Fruit fly (Drosophila melanogaster): Measurements from ENCODE around the gene mRpL47.

The mRpL47 gene

DNA sequence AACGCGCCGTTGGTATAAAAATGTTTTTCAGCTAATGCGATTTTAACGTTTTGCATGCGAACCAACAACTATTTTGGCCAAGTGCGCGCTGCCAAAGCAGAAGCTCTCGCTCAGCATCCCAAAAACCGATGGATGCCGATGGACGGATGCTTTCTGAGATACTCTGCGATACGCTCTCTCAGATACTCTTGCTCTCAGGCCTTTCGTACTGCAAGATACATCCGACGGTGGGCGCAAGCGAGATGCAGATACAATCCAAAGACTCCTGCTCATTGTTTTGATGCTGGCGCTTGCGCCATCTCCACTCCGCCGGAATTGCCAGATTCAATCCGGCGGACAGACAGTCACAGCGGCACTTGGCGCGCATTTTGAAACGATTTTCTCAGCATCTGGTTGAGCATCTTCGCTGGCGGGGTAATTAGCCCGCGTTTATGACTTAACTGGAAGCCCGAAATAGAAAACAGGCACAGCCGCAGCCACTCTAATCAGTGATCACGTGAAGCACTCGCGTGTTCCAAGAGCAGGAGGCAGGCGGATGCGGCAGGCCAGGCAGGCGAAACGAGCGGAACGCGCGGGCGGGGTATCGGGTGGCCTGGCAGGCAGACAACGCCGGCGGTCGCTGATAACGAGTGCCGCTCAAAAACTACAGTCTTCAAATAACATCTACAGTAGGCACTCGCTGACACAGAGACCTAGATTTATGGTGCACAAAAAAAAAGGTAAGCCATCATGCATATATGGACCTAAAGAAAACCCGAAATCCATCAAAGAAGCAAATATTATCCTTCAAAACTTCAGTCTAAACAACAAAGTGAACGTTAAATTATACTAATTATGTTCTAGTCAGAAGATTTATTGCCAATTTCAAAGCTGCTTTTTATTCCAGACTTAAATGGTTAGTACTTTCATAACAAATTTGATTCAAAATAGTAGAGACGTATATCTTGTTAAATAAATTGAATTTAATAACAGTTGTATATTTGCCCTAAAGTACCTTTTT lies 21.8 kb downstream of the mRpL47 start, which contains the start of gene CG16779 (continued):
- TF ChIP-seq CG3407 (GFP tag; optimal IDR thresholded peaks at IDR 0.05) (no peak), kay (GFP tag; optimal IDR thresholded peaks at IDR 0.05) (peak; percentile 5), CG17568 (GFP tag; optimal IDR thresholded peaks at IDR 0.05) (no peak), CG17359 (tag; optimal IDR thresholded peaks at IDR 0.05) (no peak), CG18011 (GFP tag; optimal IDR thresholded peaks at IDR 0.05) (no peak), HmgD (GFP tag; optimal IDR thresholded peaks at IDR 0.05) (no peak), grau (tag; optimal IDR thresholded peaks at IDR 0.05) (peak; percentile 90), ems (GFP tag; optimal IDR thresholded peaks at IDR 0.05) (no peak), Fer3 (tag; optimal IDR thresholded peaks at IDR 0.05) (peak; percentile 31), sqz (GFP tag; optimal IDR thresholded peaks at IDR 0.05) (no peak), ewg (GFP tag; optimal IDR thresholded peaks at IDR 0.05) (peak; percentile 100), inv (GFP tag; IDR thresholded peaks at IDR 0.05; ENCODE audit: partially characterized antibody) (no peak), az2 (GFP tag; optimal IDR thresholded peaks at IDR 0.05) (peak; percentile 59), sd (tag; optimal IDR thresholded peaks at IDR 0.05) (no peak), MESR4 (GFP tag; optimal IDR thresholded peaks at IDR 0.05) (no peak), cwo (GFP tag; optimal IDR thresholded peaks at IDR 0.05) (peak; percentile 100), CG16779 (GFP tag; IDR thresholded peaks at IDR 0.05) (0 out of 2 replicates have a peak, but pooled peaks have one; percentile 24), unc-4 (GFP tag; IDR thresholded peaks at IDR 0.05; ENCODE audit: partially characterized antibody) (peak; percentile 37; the same call in 1 of the 2 replicates), Sox102F (GFP tag; optimal IDR thresholded peaks at IDR 0.05) (peak; percentile 36), CG1602 (GFP tag; optimal IDR thresholded peaks at IDR 0.05) (no peak), CG1832 (GFP tag; optimal IDR thresholded peaks at IDR 0.05) (peak; percentile 61), CG8281 (tag; optimal IDR thresholded peaks at IDR 0.05) (no peak), HLHmδ (GFP tag; optimal IDR thresholded peaks at IDR 0.05) (no peak), CG34224 (GFP tag; IDR thresholded peaks at IDR 0.05; ENCODE audit: partially characterized antibody) (0 out of 3 replicates have a peak, but pooled peaks have one; percentile 24), zf30C (GFP tag; optimal IDR thresholded peaks at IDR 0.05) (no peak), kni (GFP tag; optimal IDR thresholded peaks at IDR 0.05) (no peak), CG13296 (GFP tag; optimal IDR thresholded peaks at IDR 0.05) (peak; percentile 2), row (GFP tag; IDR thresholded peaks at IDR 0.05) (peak; percentile 71), CG4404 (GFP tag; IDR thresholded peaks at IDR 0.05) (peak; percentile 36; the same call in 1 of the 2 replicates), CG6689 (GFP tag; IDR thresholded peaks at IDR 0.05) (0 out of 2 replicates have a peak, but pooled peaks have one; percentile 25), dan (GFP tag; IDR thresholded peaks at IDR 0.05) (no peak), rib (GFP tag; IDR thresholded peaks at IDR 0.05) (no peak), CG8290 (GFP tag; optimal IDR thresholded peaks at IDR 0.05) (no peak), CG8290 (tag; optimal IDR thresholded peaks at IDR 0.05) (no peak), CG11398 (GFP tag; optimal IDR thresholded peaks at IDR 0.05) (no peak), CG7745 (tag; optimal IDR thresholded peaks at IDR 0.05) (no peak), CG6654 (GFP tag; optimal IDR thresholded peaks at IDR 0.05) (no peak), gro (GFP tag; optimal IDR thresholded peaks at IDR 0.05) (no peak), Neu2 (GFP tag; optimal IDR thresholded peaks at IDR 0.05; ENCODE audit: borderline replicate concordance) (no peak), CG12744 (GFP tag; optimal IDR thresholded peaks at IDR 0.05) (no peak), CG2120 (GFP tag; optimal IDR thresholded peaks at IDR 0.05) (peak; percentile 45), Mrtf (GFP tag; IDR thresholded peaks at IDR 0.05) (no peak), emc (GFP tag; optimal IDR thresholded peaks at IDR 0.05) (no peak), sisA (GFP tag; IDR thresholded peaks at IDR 0.05) (0 out of 2 replicates have a peak, but pooled peaks have one; percentile 12), CG33213 (GFP tag; optimal IDR thresholded peaks at IDR 0.05) (no peak), Xbp1 (GFP tag; optimal IDR thresholded peaks at IDR 0.05) (peak; percentile 24), Trl (optimal IDR thresholded peaks at IDR 0.05) (peak; percentile 62 to 63), Trl (GFP tag; optimal IDR thresholded peaks at IDR 0.05) (no peak)
